Worm (Caenorhabditis elegans) whole organism, early embryonic: ENCODE data around the gene ins-37.

Experiments used
- ama-1 ChIP-seq: fragments of 150-350 bp; optimal IDR thresholded peaks from 2 replicates; lab custom pipeline; 2014
- ceh-36 ChIP-seq: sonication (generic microtip); optimal IDR thresholded peaks from 2 replicates; lab custom pipeline; 2016; ENCODE audit warnings: missing genetic modification characterization, inconsistent platforms, missing compliant biosample characterization

- TF ChIP-seq ama-1 (no peak), ceh-36 (no peak)
Observed at ce11 chrII:13846018-13846417, 10.1 kb upstream of the ins-37 start.
